Worm (Caenorhabditis elegans): ENCODE results near the gene acp-1.

acp-1 gene

DNA sequence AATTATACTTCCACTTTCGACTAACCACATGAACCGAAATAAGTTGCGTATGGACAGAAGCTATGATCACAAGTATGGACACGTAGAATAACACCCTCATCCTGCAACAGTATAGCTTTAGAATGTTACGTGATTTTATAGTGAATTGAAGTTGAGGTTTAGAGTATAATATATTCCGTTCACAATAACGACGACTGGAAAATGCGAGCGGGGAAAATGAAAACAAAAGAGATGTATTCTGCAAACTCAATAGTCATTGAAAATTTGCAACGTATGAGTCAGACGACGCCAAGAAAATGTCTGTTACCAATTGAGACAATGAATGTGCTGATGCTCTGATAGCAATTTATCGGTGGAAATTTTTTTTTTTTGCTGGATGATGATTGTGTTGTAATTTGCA, at the start of gene acp-1:
Gene acp-1, minus strand, starts transcription at position 101 of the 400 bp plus-strand sequence.
- no peak for TF ChIP-seq dao-5 (tag; optimal IDR thresholded peaks at IDR 0.05)
- no peak for TF ChIP-seq W03F9.2 (tag; optimal IDR thresholded peaks at IDR 0.05)
- TF ChIP-seq him-1 (tag; optimal IDR thresholded peaks at IDR 0.05) = no peak

DNA sequence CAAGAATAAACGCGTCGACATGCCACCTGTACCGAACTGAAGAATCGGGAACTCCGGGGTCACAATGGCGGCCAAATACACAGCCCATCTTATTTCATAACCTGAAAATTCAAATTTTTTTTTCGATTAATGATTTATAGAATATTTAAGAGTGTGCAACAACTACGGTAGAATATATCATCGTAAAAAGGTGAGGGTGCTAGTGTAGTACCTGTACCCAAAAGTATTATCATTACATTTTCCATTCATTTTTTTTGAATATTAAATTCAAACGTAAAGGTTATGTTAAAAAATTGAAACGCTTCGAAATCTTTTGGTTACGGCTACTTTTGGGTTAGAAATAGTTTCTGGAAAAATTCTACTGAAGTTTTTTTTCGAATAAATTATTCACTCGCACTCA, 44.8 kb upstream of the acp-1 start, which contains the start of gene ZK813.4:
Gene ZK813.4, minus strand, starts transcription at position 101 of the 400 bp plus-strand sequence.
- TF ChIP-seq dao-5 (tag; optimal IDR thresholded peaks at IDR 0.05) (no peak), him-1 (tag; optimal IDR thresholded peaks at IDR 0.05) (no peak), W03F9.2 (tag; optimal IDR thresholded peaks at IDR 0.05) (no peak)

DNA sequence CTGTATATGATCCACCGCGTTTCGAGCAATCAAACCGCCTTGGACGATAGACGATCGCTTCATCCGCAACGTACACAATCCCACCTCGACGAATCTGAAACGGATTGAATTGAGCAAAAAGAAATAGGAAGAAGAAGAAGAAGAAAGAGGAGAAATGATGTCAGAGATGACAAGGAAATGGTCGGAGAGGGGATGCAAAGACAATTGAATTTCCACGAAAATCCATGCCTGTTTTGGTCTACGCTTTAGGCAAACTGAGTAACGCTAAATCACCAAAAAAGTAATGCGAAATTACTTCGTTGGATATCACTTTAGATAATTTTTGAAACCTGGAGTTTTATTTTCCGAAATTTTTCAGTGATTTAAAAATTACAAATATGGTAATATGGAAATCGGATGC, 43.9 kb upstream of the acp-1 start:
- TF ChIP-seq W03F9.2 (tag; optimal IDR thresholded peaks at IDR 0.05) (no peak), him-1 (tag; optimal IDR thresholded peaks at IDR 0.05) (no peak), dao-5 (tag; optimal IDR thresholded peaks at IDR 0.05) (no peak)

DNA sequence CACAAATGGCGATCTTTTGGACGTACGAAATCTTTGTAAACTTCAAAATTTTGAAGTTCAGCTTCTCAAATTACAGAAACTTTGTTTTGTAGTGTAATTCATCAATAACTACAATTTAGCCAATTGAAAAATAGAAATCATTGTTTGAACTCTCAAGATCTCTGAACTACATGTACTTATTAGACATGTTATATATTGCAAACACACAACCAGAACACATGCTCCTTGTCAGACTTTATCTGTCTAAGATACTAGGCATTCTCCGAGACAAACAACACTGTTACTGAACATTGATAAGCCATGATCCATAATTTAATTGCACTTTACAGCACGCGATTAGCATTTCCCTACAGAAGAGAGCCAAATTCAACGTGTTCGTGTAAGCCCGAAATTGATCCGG, 39.3 kb upstream of the acp-1 start, which contains the start of gene ZK813.6:
Gene ZK813.6, plus strand, starts transcription at position 301 of the 400 bp plus-strand sequence.
- no peak for TF ChIP-seq dao-5 (tag; optimal IDR thresholded peaks at IDR 0.05)

DNA sequence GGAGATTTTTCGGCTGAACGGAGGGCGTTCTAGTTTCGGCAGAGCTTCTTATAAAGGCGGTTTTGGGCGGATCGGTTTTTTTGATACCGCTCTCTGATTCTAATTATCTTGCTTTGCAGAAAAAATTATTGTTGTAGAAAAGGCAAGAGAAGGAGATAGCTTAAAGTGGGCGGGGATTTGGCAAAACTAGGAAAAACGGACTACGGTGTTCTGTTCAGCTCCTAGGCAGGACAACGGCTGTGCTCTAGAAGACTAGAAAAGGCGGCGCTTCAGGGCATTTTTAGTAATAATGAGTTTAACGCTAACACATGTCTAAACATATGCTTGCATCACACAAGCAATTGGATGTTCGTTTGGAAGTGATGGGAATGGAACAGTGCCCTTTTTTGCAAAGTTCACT, 33.8 kb upstream of the acp-1 start, which contains the start of gene C04F6.7:
Gene C04F6.7, minus strand, starts transcription at position 101 of the 400 bp plus-strand sequence.
- no peak for TF ChIP-seq dao-5 (tag; optimal IDR thresholded peaks at IDR 0.05)
- no peak for TF ChIP-seq him-1 (tag; optimal IDR thresholded peaks at IDR 0.05)
- no peak for TF ChIP-seq W03F9.2 (tag; optimal IDR thresholded peaks at IDR 0.05)

DNA sequence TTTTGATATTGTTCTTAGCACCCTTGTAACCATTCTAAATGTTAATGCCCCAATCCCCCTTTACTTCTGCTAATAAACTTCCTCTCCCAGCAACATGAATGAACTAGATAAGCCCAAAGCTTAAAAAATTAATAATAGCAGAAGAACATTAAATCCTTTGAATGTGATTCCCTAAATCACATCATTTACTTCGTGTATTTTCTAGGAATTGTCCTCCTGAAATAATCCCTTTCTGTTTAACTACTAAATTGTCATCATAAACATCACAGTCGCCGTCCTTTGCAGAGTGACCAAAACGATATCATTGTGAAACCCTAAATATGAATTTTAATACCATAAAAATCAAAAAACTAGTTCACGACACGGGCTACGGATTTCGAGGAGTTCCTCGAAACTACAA, 30.8 kb upstream of the acp-1 start:
- TF ChIP-seq him-1 (tag; optimal IDR thresholded peaks at IDR 0.05) = no peak
- no peak for TF ChIP-seq W03F9.2 (tag; optimal IDR thresholded peaks at IDR 0.05)
- no peak for TF ChIP-seq dao-5 (tag; optimal IDR thresholded peaks at IDR 0.05)

DNA sequence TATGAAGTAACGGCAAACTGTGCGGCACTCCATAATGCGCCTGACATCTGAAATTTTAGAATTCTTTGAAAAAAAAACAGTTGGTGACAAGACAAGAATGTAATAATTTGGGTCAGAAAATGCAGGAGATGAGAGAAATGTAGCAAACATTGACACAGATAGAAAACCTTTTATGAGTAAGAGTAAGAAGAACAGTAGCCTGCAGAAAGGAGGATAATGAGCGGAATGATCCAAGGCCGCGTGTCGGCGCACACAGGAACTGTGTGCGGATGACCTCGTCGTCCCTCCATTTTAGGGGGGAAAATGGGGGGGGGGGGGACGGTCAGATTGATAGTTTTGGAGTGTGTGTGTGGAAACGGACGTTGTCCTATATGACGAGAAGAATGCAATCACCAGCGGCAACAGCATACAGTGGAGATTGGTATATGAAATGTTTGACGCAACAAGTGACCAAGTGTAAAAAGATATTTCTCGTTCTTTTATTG, 29.4 kb upstream of the acp-1 start, which contains the start of gene dhs-27:
Gene dhs-27, minus strand, starts transcription at position 51 of the 485 bp plus-strand sequence.
- no peak for TF ChIP-seq dao-5 (tag; optimal IDR thresholded peaks at IDR 0.05)
- no peak for TF ChIP-seq him-1 (tag; optimal IDR thresholded peaks at IDR 0.05)
- no peak for TF ChIP-seq W03F9.2 (tag; optimal IDR thresholded peaks at IDR 0.05)

DNA sequence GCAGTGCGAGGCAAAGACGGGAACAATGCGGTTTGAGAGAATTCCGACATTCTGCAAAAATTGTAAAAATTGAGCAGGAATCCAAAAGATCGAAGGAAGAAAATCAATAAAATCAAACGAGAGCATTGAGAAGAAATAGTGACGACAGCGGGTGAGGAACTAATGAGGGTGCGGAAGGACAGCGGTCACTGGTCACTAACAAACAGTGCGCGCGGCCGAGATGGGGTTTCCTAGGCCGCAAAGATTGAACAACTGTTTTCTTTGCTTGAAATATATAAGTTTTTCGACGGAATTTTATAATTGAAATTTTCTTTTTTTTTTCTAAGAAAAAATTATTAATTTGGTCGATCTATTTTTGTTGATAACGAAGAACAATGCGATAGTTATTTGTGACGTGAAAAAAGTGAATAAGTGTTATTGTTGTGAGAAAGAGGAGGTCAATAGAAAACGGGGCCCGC, 26.3 kb upstream of the acp-1 start, which contains the start of gene unc-78:
Gene unc-78, minus strand, starts transcription at position 51 of the 458 bp plus-strand sequence.
- TF ChIP-seq W03F9.2 (tag; optimal IDR thresholded peaks at IDR 0.05) (no peak), dao-5 (tag; optimal IDR thresholded peaks at IDR 0.05) (no peak), him-1 (tag; optimal IDR thresholded peaks at IDR 0.05) (no peak)

DNA sequence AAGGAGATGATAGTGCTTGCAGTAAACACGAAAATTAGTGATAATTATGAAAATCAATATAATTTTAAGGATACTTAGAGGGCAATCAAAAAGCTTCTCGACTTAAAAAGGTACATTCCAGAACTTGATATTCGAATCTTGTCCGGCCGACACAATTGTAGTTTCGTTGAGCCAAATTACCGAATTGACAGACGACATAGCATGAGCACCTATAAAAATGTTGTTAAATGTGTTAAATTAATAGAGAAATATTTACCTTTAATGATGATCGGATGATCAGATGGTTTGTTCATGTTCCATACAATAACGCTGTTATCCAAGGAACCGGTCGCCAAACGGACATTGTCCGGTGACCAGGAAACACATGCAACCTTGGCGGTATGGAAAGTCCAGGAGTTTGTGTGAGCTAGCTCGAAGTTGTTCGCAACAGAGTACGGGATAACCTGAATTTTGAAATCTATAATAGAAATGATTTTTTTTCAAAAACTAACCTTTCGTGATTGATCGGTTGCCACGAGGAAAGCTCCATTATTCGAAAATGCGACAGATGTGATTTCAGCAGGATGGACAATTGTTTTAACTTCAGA, 23.5 kb upstream of the acp-1 start:
- no peak for TF ChIP-seq him-1 (tag; optimal IDR thresholded peaks at IDR 0.05)
- no peak for TF ChIP-seq W03F9.2 (tag; optimal IDR thresholded peaks at IDR 0.05)
- no peak for TF ChIP-seq dao-5 (tag; optimal IDR thresholded peaks at IDR 0.05)

DNA sequence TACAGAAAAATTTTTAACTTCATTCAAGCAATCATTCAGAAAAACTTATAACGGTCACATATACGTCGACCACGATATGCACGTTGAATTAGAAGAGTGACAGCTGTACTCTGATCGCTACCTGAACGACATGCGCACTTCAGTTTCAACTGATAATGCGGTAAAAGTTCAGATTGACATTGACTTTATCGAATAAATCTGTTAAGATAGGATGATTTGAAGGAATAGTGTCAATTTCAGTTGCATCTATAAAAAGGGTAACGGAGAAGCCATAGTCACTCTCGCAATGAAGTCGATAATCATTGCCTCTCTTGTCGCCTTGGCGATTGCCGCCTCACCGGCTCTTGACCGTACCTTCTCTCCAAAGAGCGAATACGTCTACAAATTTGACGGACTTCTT, 17.9 kb upstream of the acp-1 start, which contains the start of gene vit-5:
Gene vit-5, plus strand, starts transcription at position 277 of the 400 bp plus-strand sequence.
- TF ChIP-seq dao-5 (tag; optimal IDR thresholded peaks at IDR 0.05) (no peak), him-1 (tag; optimal IDR thresholded peaks at IDR 0.05) (no peak), W03F9.2 (tag; optimal IDR thresholded peaks at IDR 0.05) (no peak)

DNA sequence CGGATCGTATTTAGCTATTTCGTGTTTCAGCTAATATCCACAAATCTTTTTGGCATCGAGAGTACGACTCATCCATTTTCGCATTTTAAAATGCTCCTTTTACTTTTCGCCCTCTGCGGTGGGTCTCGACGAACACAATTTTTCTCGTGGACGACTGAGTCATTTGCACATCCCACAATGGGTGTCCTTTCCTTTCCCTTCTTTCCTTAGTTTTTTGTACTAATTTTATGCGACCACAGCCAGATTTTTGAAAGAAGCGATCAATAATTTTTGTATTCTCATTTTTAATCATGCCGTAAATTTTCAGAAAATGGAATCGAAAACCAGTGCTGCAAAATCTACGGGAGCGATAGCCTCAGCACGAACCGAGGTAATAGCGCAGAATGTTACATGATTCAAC, 16.4 kb upstream of the acp-1 start, which contains the start of gene C04F6.9:
Gene C04F6.9, plus strand, starts transcription at position 301 of the 400 bp plus-strand sequence.
- TF ChIP-seq him-1 (tag; optimal IDR thresholded peaks at IDR 0.05) = no peak
- no peak for TF ChIP-seq W03F9.2 (tag; optimal IDR thresholded peaks at IDR 0.05)
- no peak for TF ChIP-seq dao-5 (tag; optimal IDR thresholded peaks at IDR 0.05)

DNA sequence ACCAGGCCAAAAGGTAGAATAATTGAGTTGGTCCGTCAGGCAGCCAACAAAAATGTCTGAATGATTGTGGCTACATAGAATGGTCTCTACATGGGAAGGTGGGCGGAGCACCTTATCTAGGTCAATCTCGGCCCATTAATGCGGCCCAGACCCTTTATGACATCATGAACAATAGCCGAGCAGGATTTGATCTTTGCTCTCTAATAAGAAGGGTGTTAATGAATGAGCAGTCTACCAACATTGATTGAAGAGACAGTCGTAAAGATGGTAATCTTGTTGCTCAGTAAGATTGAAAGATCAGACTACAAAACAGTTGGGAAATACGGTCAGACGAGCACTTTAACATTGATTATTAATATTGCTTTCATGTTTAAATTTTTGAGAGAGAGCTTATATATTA, 15.1 kb upstream of the acp-1 start:
- TF ChIP-seq dao-5 (tag; optimal IDR thresholded peaks at IDR 0.05) (no peak), W03F9.2 (tag; optimal IDR thresholded peaks at IDR 0.05) (no peak), him-1 (tag; optimal IDR thresholded peaks at IDR 0.05) (no peak)

DNA sequence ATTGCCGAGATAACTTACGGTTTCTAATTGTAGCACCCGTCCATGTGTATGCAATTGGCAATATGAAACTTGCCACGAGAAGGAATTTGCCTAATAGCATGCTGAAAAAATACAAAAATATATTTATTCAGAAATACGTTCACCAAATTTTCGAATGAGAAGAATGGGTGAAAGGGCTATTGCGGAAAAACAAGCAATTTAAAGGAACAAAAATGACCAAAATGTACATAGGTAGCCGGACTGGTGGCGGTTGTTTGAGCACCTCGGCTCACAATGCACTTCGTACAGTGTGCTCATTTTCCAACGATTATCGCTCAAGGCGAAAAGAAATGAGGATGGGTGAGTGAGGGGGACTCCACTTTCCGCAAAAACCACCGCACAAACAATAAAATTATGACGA, 14.7 kb upstream of the acp-1 start, which contains the start of gene cht-1:
Gene cht-1, minus strand, starts transcription at position 101 of the 400 bp plus-strand sequence.
- no peak for TF ChIP-seq dao-5 (tag; optimal IDR thresholded peaks at IDR 0.05)
- TF ChIP-seq W03F9.2 (tag; optimal IDR thresholded peaks at IDR 0.05) = no peak
- TF ChIP-seq him-1 (tag; optimal IDR thresholded peaks at IDR 0.05) = no peak

DNA sequence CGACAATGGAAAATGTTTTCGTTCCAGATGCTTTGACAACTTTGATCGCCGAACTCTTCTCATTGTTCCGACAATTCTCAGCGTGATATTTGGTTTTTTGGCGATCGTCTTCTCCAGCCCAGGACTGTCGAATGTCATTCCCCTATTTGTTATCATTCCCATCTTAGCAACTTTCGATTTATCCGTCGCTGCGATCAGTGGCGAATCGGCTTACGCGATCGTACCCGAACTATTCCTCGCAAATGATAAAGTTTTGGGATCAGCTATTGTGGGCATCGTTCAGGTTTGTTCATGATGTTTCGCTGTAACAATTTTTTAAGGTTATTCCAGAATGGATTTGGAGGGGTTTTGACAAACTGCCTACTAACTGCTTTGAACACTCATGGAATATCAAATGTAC, 11.5 kb upstream of the acp-1 start:
- TF ChIP-seq W03F9.2 (tag; optimal IDR thresholded peaks at IDR 0.05) (no peak), dao-5 (tag; optimal IDR thresholded peaks at IDR 0.05) (no peak), him-1 (tag; optimal IDR thresholded peaks at IDR 0.05) (no peak)

All from whole organism, L4/young adult.